Fruit fly (Drosophila melanogaster) S2 (cell line): ENCODE measurements around the gene Taf11.

ENCODE experiments used
- CG8478 ChIP-seq: fragments of >200 bp; optimal IDR thresholded peaks from 2 replicates; lab custom pipeline; 2018
- CTCF ChIP-seq, 2 experiments: fragments of >200 bp; optimal IDR thresholded peaks; 2 replicates each; lab custom pipeline; 2018

Taf11 gene

dm6 chr2L:9729618-9730284, 33.3 kb downstream of the Taf11 start, which contains the start of gene CG13116:
Gene CG13116 (plus strand): TSS chr2L:9729940.
- TF ChIP-seq CG8478 (lab: Kevin White, UChicago) (no peak), CTCF (optimal IDR thresholded peaks at IDR 0.05; lab: Kevin White, UChicago) (no peak)

dm6 chr2L:9728791-9729190, 34.3 kb downstream of the Taf11 start:
- no peak for TF ChIP-seq CTCF (optimal IDR thresholded peaks at IDR 0.05; lab: Kevin White, UChicago)
- no peak for TF ChIP-seq CG8478 (lab: Kevin White, UChicago)
